ENCODE assay signal across 4 fruit fly cellular contexts in genomic region chrX:22540065-22540504, dm6.
A peak's percentile ranks its signal among the peaks of the same experiment; 100 is the strongest.
TF ChIP-seq lines count a peak whose summit lies in the region.

Gene CG17598 (minus strand): TSS chrX:22540383.

- TF ChIP-seq CTCF in whole organism, embryonic (GFP tag; optimal IDR thresholded peaks at IDR 0.05; lab: Kevin White, UChicago) = no peak

TF ChIP-seq in whole organism, 6 proteins besides CTCF, POLR2A, EP300 and RAD21:
- TF ChIP-seq CG8478 (optimal IDR thresholded peaks at IDR 0.05; lab: Kevin White, UChicago) (peak; percentile 22), Dll (optimal IDR thresholded peaks at IDR 0.05; lab: Kevin White, UChicago) (no peak), psq (optimal IDR thresholded peaks at IDR 0.05; lab: Kevin White, UChicago) (no peak)

TF ChIP-seq in whole organism, embryonic, 481 proteins besides CTCF, POLR2A, EP300 and RAD21 (continues in another document):
- TF ChIP-seq sima (GFP tag; optimal IDR thresholded peaks at IDR 0.05; lab: Kevin White, UChicago) (no peak), salm (tag; optimal IDR thresholded peaks at IDR 0.05; lab: Kevin White, UChicago) (no peak), Mad (GFP tag; optimal IDR thresholded peaks at IDR 0.05; lab: Kevin White, UChicago) (no peak), CG34224 (GFP tag; IDR thresholded peaks at IDR 0.05; lab: Robert Waterston, UW; ENCODE audit: partially characterized antibody) (no peak), gfzf (GFP tag; optimal IDR thresholded peaks at IDR 0.05; lab: Kevin White, UChicago) (peak; percentile 75), CG4730 (GFP tag; IDR thresholded peaks at IDR 0.05; lab: Robert Waterston, UW) (no peak), CG3065 (GFP tag; optimal IDR thresholded peaks at IDR 0.05; lab: Kevin White, UChicago) (no peak), HmgZ (tag; optimal IDR thresholded peaks at IDR 0.05; lab: Kevin White, UChicago) (no peak), CG13296 (GFP tag; optimal IDR thresholded peaks at IDR 0.05; lab: Kevin White, UChicago) (no peak), cad (GFP tag; optimal IDR thresholded peaks at IDR 0.05; lab: Kevin White, UChicago) (no peak), Meics (GFP tag; optimal IDR thresholded peaks at IDR 0.05; lab: Kevin White, UChicago) (no peak), hb (GFP tag; IDR thresholded peaks at IDR 0.05; lab: Robert Waterston, UW; ENCODE audit: partially characterized antibody) (no peak), Chrac-16 (GFP tag; optimal IDR thresholded peaks at IDR 0.05; lab: Kevin White, UChicago) (no peak), CG17359 (tag; optimal IDR thresholded peaks at IDR 0.05; lab: Kevin White, UChicago) (no peak), zen (tag; optimal IDR thresholded peaks at IDR 0.05; lab: Kevin White, UChicago) (peak; percentile 42), CG10267 (tag; optimal IDR thresholded peaks at IDR 0.05; lab: Kevin White, UChicago) (peak; percentile 22), CG32772 (GFP tag; IDR thresholded peaks at IDR 0.05; lab: Robert Waterston, UW) (peak; percentile 43; the same call in 1 of the 2 replicates), stc (GFP tag; IDR thresholded peaks at IDR 0.05; lab: Robert Waterston, UW) (no peak), dati (GFP tag; IDR thresholded peaks at IDR 0.05; lab: Robert Waterston, UW) (no peak), CG33557 (GFP tag; optimal IDR thresholded peaks at IDR 0.05; lab: Kevin White, UChicago) (no peak), CG9797 (GFP tag; optimal IDR thresholded peaks at IDR 0.05; lab: Kevin White, UChicago) (peak; percentile 63), CG12659 (GFP tag; optimal IDR thresholded peaks at IDR 0.05; lab: Kevin White, UChicago) (peak; percentile 49), wor (GFP tag; IDR thresholded peaks at IDR 0.05; lab: Robert Waterston, UW) (no peak), PHDP (tag; optimal IDR thresholded peaks at IDR 0.05; lab: Kevin White, UChicago) (no peak), Ptx1 (GFP tag; IDR thresholded peaks at IDR 0.05; lab: Robert Waterston, UW) (no peak), CG13287 (GFP tag; IDR thresholded peaks at IDR 0.05; lab: Robert Waterston, UW; ENCODE audit: partially characterized antibody) (peak; percentile 21; the same call in 1 of the 2 replicates), phol (tag; optimal IDR thresholded peaks at IDR 0.05; lab: Kevin White, UChicago) (peak; percentile 26), da (GFP tag; optimal IDR thresholded peaks at IDR 0.05; lab: Kevin White, UChicago) (no peak), CG8478 (optimal IDR thresholded peaks at IDR 0.05; lab: Kevin White, UChicago) (peak; percentile 84), ranshi (GFP tag; IDR thresholded peaks at IDR 0.05; lab: Robert Waterston, UW) (no peak)

TF ChIP-seq in whole organism, prepupa, 60 proteins besides CTCF, POLR2A, EP300 and RAD21:
- TF ChIP-seq CG1621 (tag; optimal IDR thresholded peaks at IDR 0.05; lab: Kevin White, UChicago) = peak; percentile 36
- TF ChIP-seq pdm3 (GFP tag; optimal IDR thresholded peaks at IDR 0.05; lab: Kevin White, UChicago) = no peak
- peak; percentile 63 for TF ChIP-seq Eip78C (GFP tag; lab: Kevin White, UChicago)
- no peak for TF ChIP-seq CG34406 (GFP tag; optimal IDR thresholded peaks at IDR 0.05; lab: Kevin White, UChicago)
- peak; percentile 24 for TF ChIP-seq Sox14 (GFP tag; optimal IDR thresholded peaks at IDR 0.05; lab: Kevin White, UChicago)

TF ChIP-seq in whole organism, wandering third instar larva, 38 proteins besides CTCF, POLR2A, EP300 and RAD21:
- TF ChIP-seq N (GFP tag; optimal IDR thresholded peaks at IDR 0.05; lab: Kevin White, UChicago) (no peak), h (GFP tag; optimal IDR thresholded peaks at IDR 0.05; lab: Kevin White, UChicago) (no peak), brk (GFP tag; optimal IDR thresholded peaks at IDR 0.05; lab: Kevin White, UChicago) (peak; percentile 16), Vsx2 (GFP tag; optimal IDR thresholded peaks at IDR 0.05; lab: Kevin White, UChicago; ENCODE audit: partially characterized antibody) (no peak), CG32264 (GFP tag; optimal IDR thresholded peaks at IDR 0.05; lab: Kevin White, UChicago) (no peak)
